Worm (Caenorhabditis elegans) whole organism, L4 larva: ENCODE measurements around the gene B0244.5.

Experiments used
- D1046.2 ChIP-seq: fragments of 200-800 bp; sonication (Bioruptor generic); IDR thresholded peaks from 2 replicates; pipeline ENCODE4 v1.3.6; 2022; ENCODE audit warnings: missing genetic modification characterization, missing compliant biosample characterization
- R02D3.7 ChIP-seq: fragments of 150-350 bp; sonication (generic microtip); optimal IDR thresholded peaks from 3 replicates; lab custom pipeline; 2014; ENCODE audit warnings: missing biosample characterization, missing genetic modification characterization
- T20F7.1 ChIP-seq: fragments of 200-800 bp; sonication (Bioruptor generic); optimal IDR thresholded peaks from 2 replicates; lab custom pipeline; 2018; ENCODE audit warnings: mild to moderate bottlenecking, missing genetic modification characterization, missing compliant biosample characterization
- Y48G9A.11 ChIP-seq: fragments of 200-800 bp; sonication (Bioruptor generic); IDR thresholded peaks from 2 replicates; pipeline ENCODE4 v1.3.6; 2022; ENCODE audit warnings: missing genetic modification reagents, missing genetic modification characterization, missing compliant biosample characterization
- ZK546.5 ChIP-seq, 2 experiments: sonication (generic microtip); optimal IDR thresholded peaks; 2 replicates each; lab custom pipeline; 2017; ENCODE audit warnings: missing biosample characterization in 2 of 2, missing genetic modification characterization in 2 of 2
- attf-4 ChIP-seq: sonication (generic microtip); optimal IDR thresholded peaks from 3 replicates; lab custom pipeline; 2017; ENCODE audit warnings: missing biosample characterization, missing genetic modification characterization
- ceh-20 ChIP-seq: fragments of 200-800 bp; sonication (Bioruptor generic); IDR thresholded peaks from 2 replicates; pipeline ENCODE4 v1.3.6; 2022; ENCODE audit warnings: missing genetic modification reagents, missing genetic modification characterization, missing compliant biosample characterization
- ceh-82 ChIP-seq: sonication (generic microtip); optimal IDR thresholded peaks from 2 replicates; lab custom pipeline; 2017; ENCODE audit warnings: missing biosample characterization, missing genetic modification characterization
- ctbp-1 ChIP-seq: fragments of 200-800 bp; sonication (Bioruptor generic); IDR thresholded peaks from 2 replicates; pipeline ENCODE4 v1.3.6; 2022; ENCODE audit warnings: missing genetic modification reagents, missing genetic modification characterization, missing compliant biosample characterization
- daf-19 ChIP-seq: fragments of 200-800 bp; sonication (Bioruptor generic); conservative IDR thresholded peaks from 2 replicates; pipeline ENCODE4 v1.3.6; 2022; ENCODE audit warnings: missing genetic modification characterization, missing compliant biosample characterization
- dmd-6 ChIP-seq: fragments of 200-800 bp; sonication (Bioruptor generic); IDR thresholded peaks from 2 replicates; pipeline ENCODE4 v1.3.6; 2022; ENCODE audit warnings: missing genetic modification reagents, missing genetic modification characterization, missing compliant biosample characterization
- dmd-9 ChIP-seq: fragments of 200-800 bp; sonication (Bioruptor generic); IDR thresholded peaks from 2 replicates; pipeline ENCODE4 v1.3.6; 2022; ENCODE audit warnings: missing genetic modification reagents, missing genetic modification characterization, missing compliant biosample characterization
- dpl-1 ChIP-seq: fragments of 150-350 bp; optimal IDR thresholded peaks from 2 replicates; lab custom pipeline; 2014; ENCODE audit warnings: missing biosample characterization, missing genetic modification reagents, missing genetic modification characterization
- dve-1 ChIP-seq: sonication (generic microtip); optimal IDR thresholded peaks from 2 replicates; lab custom pipeline; 2017; ENCODE audit warnings: antibody characterized with exemption, mild to moderate bottlenecking, missing genetic modification characterization, missing compliant biosample characterization; ENCODE audit not compliant: insufficient read depth
- hlh-11 ChIP-seq: fragments of 200-800 bp; sonication (Bioruptor generic); optimal IDR thresholded peaks from 2 replicates; lab custom pipeline; 2018; ENCODE audit warnings: mild to moderate bottlenecking, missing genetic modification characterization, missing compliant biosample characterization
- hlh-30 ChIP-seq: sonication (generic microtip); optimal IDR thresholded peaks from 2 replicates; lab custom pipeline; 2017; ENCODE audit warnings: antibody characterized with exemption, mild to moderate bottlenecking, missing genetic modification characterization, missing compliant biosample characterization; ENCODE audit not compliant: insufficient read depth
- hmg-1.1 ChIP-seq: fragments of 200-800 bp; sonication (Bioruptor generic); IDR thresholded peaks from 2 replicates; pipeline ENCODE4 v1.3.6; 2022; ENCODE audit warnings: missing genetic modification reagents, missing genetic modification characterization, missing compliant biosample characterization
- lin-39 ChIP-seq: fragments of 150-350 bp; optimal IDR thresholded peaks from 2 replicates; lab custom pipeline; 2014; ENCODE audit warnings: missing biosample characterization, missing genetic modification reagents, missing genetic modification characterization
- lir-3 ChIP-seq: sonication (generic microtip); optimal IDR thresholded peaks from 2 replicates; lab custom pipeline; 2016; ENCODE audit warnings: mild to moderate bottlenecking, missing genetic modification characterization, missing compliant biosample characterization
- lsy-2 ChIP-seq, 2 experiments: fragments of 150-350 bp in 1 of 2; sonication (generic microtip) in 1 of 2; optimal IDR thresholded peaks; 2 replicates each; lab custom pipeline; 2014 to 2017; ENCODE audit warnings: missing biosample characterization in 2 of 2, missing genetic modification characterization in 2 of 2
- madf-9 ChIP-seq: fragments of 200-800 bp; sonication (Bioruptor generic); conservative IDR thresholded peaks from 2 replicates; pipeline ENCODE4 v1.3.6; 2022; ENCODE audit warnings: missing genetic modification reagents, missing genetic modification characterization, missing compliant biosample characterization
- mdl-1 ChIP-seq, 2 experiments: fragments of 150-350 bp in 1 of 2; sonication (generic microtip) in 1 of 2; optimal IDR thresholded peaks; 2 replicates each; lab custom pipeline; 2014 to 2017; ENCODE audit warnings: missing biosample characterization in 2 of 2, missing genetic modification characterization in 2 of 2
- mep-1 ChIP-seq: fragments of 150-350 bp; sonication (generic microtip); optimal IDR thresholded peaks from 3 replicates; lab custom pipeline; 2014; ENCODE audit warnings: missing biosample characterization, missing genetic modification characterization
- mes-2 ChIP-seq: sonication (generic microtip); optimal IDR thresholded peaks from 2 replicates; lab custom pipeline; 2016; ENCODE audit warnings: missing genotype, mild to moderate bottlenecking, missing genetic modification characterization, missing compliant biosample characterization; ENCODE audit not compliant: poor library complexity, severe bottlenecking
- mxl-3 ChIP-seq: fragments of 200-800 bp; sonication (Bioruptor generic); optimal IDR thresholded peaks from 2 replicates; lab custom pipeline; 2018; ENCODE audit warnings: mild to moderate bottlenecking, missing genetic modification characterization, missing compliant biosample characterization
- nhr-11 ChIP-seq: fragments of 150-350 bp; optimal IDR thresholded peaks from 2 replicates; lab custom pipeline; 2014; ENCODE audit warnings: missing biosample characterization, missing genetic modification characterization
- nhr-237 ChIP-seq: sonication (generic microtip); optimal IDR thresholded peaks from 2 replicates; lab custom pipeline; 2017; ENCODE audit warnings: missing biosample characterization, missing genetic modification characterization
- nhr-28 ChIP-seq: fragments of 150-350 bp; optimal IDR thresholded peaks from 2 replicates; lab custom pipeline; 2014; ENCODE audit warnings: missing biosample characterization, missing genetic modification characterization
- nhr-41 ChIP-seq: fragments of 200-800 bp; sonication (Bioruptor generic); IDR thresholded peaks from 2 replicates; pipeline ENCODE4 v1.3.6; 2022; ENCODE audit warnings: missing genetic modification reagents, missing genetic modification characterization, missing compliant biosample characterization
- nhr-6 ChIP-seq: fragments of 150-350 bp; optimal IDR thresholded peaks from 2 replicates; lab custom pipeline; 2014; ENCODE audit warnings: missing biosample characterization, missing genetic modification characterization
- nhr-76 ChIP-seq: fragments of 150-350 bp; optimal IDR thresholded peaks from 2 replicates; lab custom pipeline; 2014; ENCODE audit warnings: missing biosample characterization, missing genetic modification characterization
- pqm-1 ChIP-seq: sonication (generic microtip); optimal IDR thresholded peaks from 2 replicates; lab custom pipeline; 2017; ENCODE audit warnings: missing biosample characterization, missing genetic modification characterization
- rbr-2 ChIP-seq: sonication (generic microtip); optimal IDR thresholded peaks from 2 replicates; lab custom pipeline; 2016; ENCODE audit warnings: missing genotype, missing genetic modification characterization, missing compliant biosample characterization
- saeg-2 ChIP-seq: fragments of 200-800 bp; sonication (Bioruptor generic); IDR thresholded peaks from 2 replicates; pipeline ENCODE4 v1.3.6; 2022; ENCODE audit warnings: missing genetic modification reagents, missing genetic modification characterization, missing compliant biosample characterization
- sdz-12 ChIP-seq: fragments of 200-800 bp; sonication (Bioruptor generic); optimal IDR thresholded peaks from 2 replicates; lab custom pipeline; 2018; ENCODE audit warnings: mild to moderate bottlenecking, missing genetic modification characterization, missing compliant biosample characterization
- set-16 ChIP-seq: fragments of 200-800 bp; sonication (Bioruptor generic); IDR thresholded peaks from 2 replicates; pipeline ENCODE4 v1.3.6; 2022; ENCODE audit warnings: missing genetic modification reagents, missing genetic modification characterization, missing compliant biosample characterization
- snpc-1.2 ChIP-seq: fragments of 200-800 bp; sonication (Bioruptor generic); IDR thresholded peaks from 2 replicates; pipeline ENCODE4 v1.3.6; 2022; ENCODE audit warnings: missing genetic modification reagents, missing genetic modification characterization, missing compliant biosample characterization
- snpc-4 ChIP-seq: fragments of 150-350 bp; optimal IDR thresholded peaks from 2 replicates; lab custom pipeline; 2014; ENCODE audit warnings: missing biosample characterization, missing genetic modification characterization
- spr-3 ChIP-seq: fragments of 200-800 bp; sonication (Bioruptor generic); optimal IDR thresholded peaks from 2 replicates; lab custom pipeline; 2018; ENCODE audit warnings: mild to moderate bottlenecking, missing genetic modification characterization, missing compliant biosample characterization
- unc-62 ChIP-seq, 3 experiments: fragments of 150-350 bp in 1 of 3; sonication (generic microtip); optimal IDR thresholded peaks in 2 of 3; peaks in 1 of 3; 1 replicate in 1 of 3; 2 replicates in 2 of 3; lab custom pipeline; 2014 to 2017; ENCODE audit warnings: missing biosample characterization in 3 of 3, missing genetic modification characterization in 3 of 3, missing genetic modification reagents in 3 of 3, missing genotype in 1 of 3
- vab-7 ChIP-seq: fragments of 200-800 bp; sonication (Bioruptor generic); IDR thresholded peaks from 2 replicates; pipeline ENCODE4 v1.3.6; 2022; ENCODE audit warnings: missing genetic modification reagents, missing genetic modification characterization, missing compliant biosample characterization
- zfp-3 ChIP-seq: fragments of 200-800 bp; sonication (Bioruptor generic); conservative IDR thresholded peaks from 2 replicates; pipeline ENCODE4 v1.3.6; 2022; ENCODE audit warnings: missing genetic modification reagents, missing genetic modification characterization, missing compliant biosample characterization
- ztf-11 ChIP-seq: fragments of 150-350 bp; optimal IDR thresholded peaks from 2 replicates; lab custom pipeline; 2014; ENCODE audit warnings: missing biosample characterization, missing genetic modification characterization

Gene B0244.5

ce11 chrIII:5710676-5711075, 34.0 kb upstream of the B0244.5 start (continued):
- no peak for TF ChIP-seq nhr-6 (tag; lab: Kevin White, UChicago)
- TF ChIP-seq saeg-2 (GFP tag; lab: Robert Waterston, UW) = no peak
- TF ChIP-seq lsy-2 (tag; optimal IDR thresholded peaks at IDR 0.05; lab: Kevin White, UChicago) = peak; percentile 59 to 81
- TF ChIP-seq D1046.2 (GFP tag; lab: Robert Waterston, UW) = no peak
- 0 out of 2 replicates have a peak, but pooled peaks have one; percentile 26 for TF ChIP-seq nhr-41 (GFP tag; lab: Robert Waterston, UW)
- TF ChIP-seq nhr-76 (tag; lab: Kevin White, UChicago) = no peak
- TF ChIP-seq nhr-11 (tag; lab: Kevin White, UChicago) = no peak
- peak; percentile 30; the same call in 1 of the 2 replicates for TF ChIP-seq dmd-6 (GFP tag; lab: Robert Waterston, UW)
- TF ChIP-seq dmd-9 (GFP tag; lab: Robert Waterston, UW) = no peak
- TF ChIP-seq lin-39 = no peak
- no peak for TF ChIP-seq ctbp-1 (GFP tag; lab: Robert Waterston, UW)
- TF ChIP-seq ceh-20 (GFP tag; lab: Robert Waterston, UW) = 0 out of 2 replicates have a peak, but pooled peaks have one; percentile 37
- TF ChIP-seq mep-1 (tag; lab: Kevin White, UChicago) = peak; percentile 53
- TF ChIP-seq pqm-1 = peak; percentile 4
- no peak for TF ChIP-seq snpc-4
- TF ChIP-seq Y48G9A.11 (GFP tag; lab: Robert Waterston, UW) = no peak
- no peak for TF ChIP-seq set-16 (GFP tag; lab: Robert Waterston, UW)
- peak in 1 of 2 experiments; percentile 80 for TF ChIP-seq mdl-1 (tag; optimal IDR thresholded peaks at IDR 0.05; lab: Kevin White, UChicago)
- peak; percentile 44 for TF ChIP-seq hlh-30 (tag; lab: Kevin White, UChicago)
- no peak for TF ChIP-seq attf-4
- TF ChIP-seq R02D3.7 (tag; lab: Kevin White, UChicago) = no peak
- TF ChIP-seq daf-19 (GFP tag; lab: Robert Waterston, UW) = no peak
- TF ChIP-seq spr-3 = no peak
- TF ChIP-seq T20F7.1 (GFP tag; lab: Kevin White, UChicago) = no peak
- 0 out of 2 replicates have a peak, but pooled peaks have one; percentile 42 for TF ChIP-seq madf-9 (GFP tag; lab: Robert Waterston, UW)
- TF ChIP-seq snpc-1.2 (GFP tag; lab: Robert Waterston, UW) = no peak
- TF ChIP-seq ztf-11 (tag; lab: Kevin White, UChicago) = no peak
- TF ChIP-seq sdz-12 (GFP tag; lab: Kevin White, UChicago) = no peak
- no peak for TF ChIP-seq zfp-3 (GFP tag; lab: Robert Waterston, UW)
- peak; percentile 41 for TF ChIP-seq dve-1
- TF ChIP-seq rbr-2 (tag; lab: Kevin White, UChicago) = peak; percentile 22
- 0 out of 2 replicates have a peak, but pooled peaks have one; percentile 37 for TF ChIP-seq hmg-1.1
- TF ChIP-seq nhr-28 (tag; lab: Kevin White, UChicago) = peak; percentile 86
- no peak for TF ChIP-seq lir-3
- TF ChIP-seq mxl-3 (GFP tag; lab: Kevin White, UChicago) = peak; percentile 95
- no peak for TF ChIP-seq ZK546.5 (tag; optimal IDR thresholded peaks at IDR 0.05; lab: Kevin White, UChicago)
- TF ChIP-seq nhr-237 (tag; lab: Kevin White, UChicago) = no peak
- no peak for TF ChIP-seq dpl-1
- peak in 1 of 2 experiments; percentile 76 for TF ChIP-seq unc-62 (GFP tag; optimal IDR thresholded peaks at IDR 0.05 in 1 of 2; lab: Kevin White, UChicago)
- no peak for TF ChIP-seq unc-62 (tag; optimal IDR thresholded peaks at IDR 0.05; lab: Kevin White, UChicago)
- no peak for TF ChIP-seq ceh-82 (tag; lab: Kevin White, UChicago)
- no peak for TF ChIP-seq vab-7 (GFP tag; lab: Robert Waterston, UW)
- peak; percentile 86 for TF ChIP-seq hlh-11 (tag; lab: Kevin White, UChicago)
- TF ChIP-seq mes-2 (tag; lab: Kevin White, UChicago) = peak; percentile 41
